Fruit fly (Drosophila melanogaster) whole organism, prepupa: Measurements from ENCODE around the gene ppk13.
A peak's percentile ranks its signal among the peaks of the same experiment; 100 is the strongest.

Source experiments
- Blimp-1 ChIP-seq: fragments of 200-800 bp; sonication (Bioruptor generic); optimal IDR thresholded peaks from 3 replicates; lab custom pipeline; 2017; ENCODE audit warnings: missing biosample characterization, missing genetic modification characterization, mild to moderate bottlenecking, moderate library complexity, missing genetic modification reagents
- CG10669 ChIP-seq: fragments of 200-800 bp; sonication (Bioruptor generic); optimal IDR thresholded peaks from 3 replicates; lab custom pipeline; 2018; ENCODE audit warnings: missing biosample characterization, mild to moderate bottlenecking, missing genetic modification characterization, moderate library complexity
- CG15336 ChIP-seq: fragments of 200-800 bp; sonication (Bioruptor generic); IDR thresholded peaks from 2 replicates; pipeline ENCODE4 v1.3.6; 2022; ENCODE audit warnings: missing biosample characterization, missing genetic modification characterization
- CG3032 ChIP-seq: fragments of 200-800 bp; optimal IDR thresholded peaks from 2 replicates; lab custom pipeline; 2019; ENCODE audit warnings: missing biosample characterization, mild to moderate bottlenecking, missing genetic modification characterization, moderate library complexity
- CG31627 ChIP-seq: fragments of 200-800 bp; sonication (Bioruptor generic); optimal IDR thresholded peaks from 3 replicates; lab custom pipeline; 2016; ENCODE audit warnings: missing biosample characterization, missing genetic modification characterization
- CG34406 ChIP-seq: fragments of 200-800 bp; sonication (Bioruptor generic); optimal IDR thresholded peaks from 3 replicates; lab custom pipeline; 2016; ENCODE audit warnings: missing biosample characterization, missing genetic modification characterization
- CG3919 ChIP-seq: fragments of 200-800 bp; sonication (Bioruptor generic); optimal IDR thresholded peaks from 3 replicates; lab custom pipeline; 2016; ENCODE audit warnings: missing biosample characterization, missing genetic modification characterization
- CG6276 ChIP-seq: fragments of 200-800 bp; sonication (Bioruptor generic); optimal IDR thresholded peaks from 2 replicates; lab custom pipeline; 2017; ENCODE audit warnings: missing biosample characterization, mild to moderate bottlenecking, missing genetic modification characterization
- CG6792 ChIP-seq: fragments of 200-800 bp; sonication (Bioruptor generic); optimal IDR thresholded peaks from 3 replicates; lab custom pipeline; 2016; ENCODE audit warnings: missing biosample characterization, missing genetic modification characterization
- CG6854 ChIP-seq: fragments of 200-800 bp; sonication (Bioruptor generic); optimal IDR thresholded peaks from 2 replicates; lab custom pipeline; 2017; ENCODE audit warnings: missing biosample characterization, mild to moderate bottlenecking, missing genetic modification characterization
- CG7368 ChIP-seq: fragments of 200-800 bp; sonication (Bioruptor generic); optimal IDR thresholded peaks from 3 replicates; lab custom pipeline; 2016; ENCODE audit warnings: missing biosample characterization, missing genetic modification characterization
- CG8119 ChIP-seq: fragments of 200-800 bp; sonication (Bioruptor generic); IDR thresholded peaks from 3 replicates; pipeline ENCODE4 v1.3.6; 2022; ENCODE audit warnings: missing biosample characterization, missing genetic modification characterization
- CG8319 ChIP-seq: fragments of 200-800 bp; sonication (Bioruptor generic); optimal IDR thresholded peaks from 3 replicates; lab custom pipeline; 2016; ENCODE audit warnings: missing biosample characterization, missing genetic modification characterization
- CG9139 ChIP-seq: fragments of 200-800 bp; sonication (Bioruptor generic); optimal IDR thresholded peaks from 3 replicates; lab custom pipeline; 2017; ENCODE audit warnings: missing biosample characterization, mild to moderate bottlenecking, missing genetic modification characterization
- Eip75B ChIP-seq: fragments of 200-800 bp; sonication (Bioruptor generic); optimal IDR thresholded peaks from 3 replicates; lab custom pipeline; 2016; ENCODE audit warnings: missing biosample characterization, missing genetic modification characterization
- Eip78C ChIP-seq: fragments of 200-800 bp; sonication (Bioruptor generic); peaks from one replicate; lab custom pipeline; 2016; ENCODE audit warnings: missing biosample characterization, missing genetic modification characterization
- Eip93F ChIP-seq: fragments of 200-800 bp; sonication (Bioruptor generic); optimal IDR thresholded peaks from 2 replicates; lab custom pipeline; 2016; ENCODE audit warnings: missing biosample characterization, mild to moderate bottlenecking, missing genetic modification characterization
- Ets21C ChIP-seq: fragments of 200-800 bp; sonication (Bioruptor generic); optimal IDR thresholded peaks from 3 replicates; lab custom pipeline; 2016; ENCODE audit warnings: missing biosample characterization, missing genetic modification characterization
- Hr38 ChIP-seq: sonication (Bioruptor generic); optimal IDR thresholded peaks from 2 replicates; lab custom pipeline; 2016; ENCODE audit warnings: missing biosample characterization, missing genetic modification characterization
- Hr39 ChIP-seq: fragments of 200-800 bp; sonication (Bioruptor generic); optimal IDR thresholded peaks from 2 replicates; lab custom pipeline; 2016; ENCODE audit warnings: missing biosample characterization, missing genetic modification characterization
- OdsH ChIP-seq: fragments of 200-800 bp; sonication (Bioruptor generic); optimal IDR thresholded peaks from 3 replicates; lab custom pipeline; 2016; ENCODE audit warnings: missing biosample characterization, missing genetic modification characterization
- Sox102F ChIP-seq: fragments of 200-800 bp; sonication (Bioruptor generic); optimal IDR thresholded peaks from 2 replicates; lab custom pipeline; 2016; ENCODE audit warnings: missing biosample characterization, mild to moderate bottlenecking, missing genetic modification characterization
- Sox15 ChIP-seq: fragments of 200-800 bp; sonication (Bioruptor generic); optimal IDR thresholded peaks from 3 replicates; lab custom pipeline; 2016; ENCODE audit warnings: missing biosample characterization, missing genetic modification characterization
- acj6 ChIP-seq: fragments of 200-800 bp; sonication (Bioruptor generic); optimal IDR thresholded peaks from 3 replicates; lab custom pipeline; 2016; ENCODE audit warnings: missing biosample characterization, missing genetic modification characterization
- cyc ChIP-seq: fragments of 200-800 bp; sonication (Bioruptor generic); optimal IDR thresholded peaks from 3 replicates; lab custom pipeline; 2016; ENCODE audit warnings: missing biosample characterization, missing genetic modification characterization
- dac ChIP-seq: fragments of 200-800 bp; sonication (Bioruptor generic); optimal IDR thresholded peaks from 2 replicates; lab custom pipeline; 2017; ENCODE audit warnings: missing biosample characterization, mild to moderate bottlenecking, missing genetic modification characterization
- dsx ChIP-seq: fragments of 200-800 bp; optimal IDR thresholded peaks from 3 replicates; lab custom pipeline; 2019; ENCODE audit warnings: missing biosample characterization, mild to moderate bottlenecking, missing genetic modification characterization, moderate library complexity; ENCODE audit not compliant: poor library complexity, severe bottlenecking
- esn ChIP-seq: fragments of 200-800 bp; sonication (Bioruptor generic); optimal IDR thresholded peaks from 2 replicates; lab custom pipeline; 2016; ENCODE audit warnings: missing biosample characterization, mild to moderate bottlenecking, missing genetic modification characterization, moderate library complexity
- lz ChIP-seq: fragments of 200-800 bp; sonication (Bioruptor generic); optimal IDR thresholded peaks from 3 replicates; lab custom pipeline; 2016; ENCODE audit warnings: missing biosample characterization, missing genetic modification characterization
- net ChIP-seq: fragments of 200-800 bp; sonication (Bioruptor generic); optimal IDR thresholded peaks from 3 replicates; lab custom pipeline; 2016; ENCODE audit warnings: missing biosample characterization, missing genetic modification characterization
- salr ChIP-seq, 2 experiments: fragments of 200-800 bp; sonication (Bioruptor generic); optimal IDR thresholded peaks; 3 replicates each; lab custom pipeline; 2016 to 2018; ENCODE audit warnings: missing biosample characterization in 2 of 2, missing genetic modification characterization in 2 of 2, mild to moderate bottlenecking in 1 of 2
- svp ChIP-seq: fragments of 200-800 bp; sonication (Bioruptor generic); peaks from one replicate; lab custom pipeline; 2016; ENCODE audit warnings: missing biosample characterization, missing genetic modification characterization
- vri ChIP-seq: fragments of 200-800 bp; sonication (Bioruptor generic); optimal IDR thresholded peaks from 3 replicates; lab custom pipeline; 2016; ENCODE audit warnings: missing biosample characterization, mild to moderate bottlenecking, missing genetic modification characterization

Gene ppk13

DNA sequence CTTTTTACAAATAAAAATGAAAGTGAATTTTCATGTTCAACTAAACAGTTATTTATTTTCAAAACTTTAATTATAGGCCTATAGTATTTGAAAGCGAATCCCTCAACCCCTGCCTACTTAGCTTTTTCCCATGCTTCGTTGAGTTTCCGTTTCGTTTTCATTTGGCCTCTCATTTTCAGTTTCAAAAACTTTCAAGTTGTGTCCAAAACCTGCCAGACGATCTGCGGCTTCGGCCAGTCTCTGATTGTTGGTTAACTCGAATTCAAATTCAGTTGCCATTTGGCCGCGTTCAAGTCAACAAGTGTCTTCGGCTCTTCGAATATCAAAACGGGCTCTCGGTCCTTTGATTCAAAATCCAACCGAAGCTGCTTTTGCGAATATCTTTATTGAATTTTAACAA lies 2.4 kb upstream of the ppk13 start, which contains the start of gene CG14397:
CG14397 (plus strand) TSS at position 270 of the 400 bp plus-strand sequence.
- TF ChIP-seq esn (GFP tag; lab: Kevin White, UChicago) (no peak), Blimp-1 (GFP tag; lab: Kevin White, UChicago) (peak; percentile 65)
- TF ChIP-seq, all 60 proteins: peak for 1

DNA sequence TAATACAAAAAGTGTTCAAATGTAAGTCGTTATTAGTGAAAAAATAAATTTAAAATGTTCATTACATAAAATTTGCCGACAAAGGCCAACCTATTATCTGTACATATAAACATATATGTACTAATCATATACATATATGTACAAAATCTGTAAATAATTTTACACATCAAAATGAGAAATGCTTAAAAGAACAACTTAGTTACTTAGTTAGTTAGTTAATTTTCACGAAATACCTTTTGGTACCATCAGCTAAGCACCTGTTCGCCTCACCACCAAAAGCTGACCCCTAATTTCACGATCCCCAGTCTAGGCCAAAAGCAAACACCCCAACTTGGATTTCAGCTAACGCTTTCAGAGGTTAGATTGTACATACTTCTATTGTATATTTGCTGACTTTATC lies 524 bp upstream of the ppk13 start, which contains the start of gene CG9259:
CG9259 (plus strand) TSS at position 301 of the 400 bp plus-strand sequence.
- no peak for TF ChIP-seq CG31627 (GFP tag; lab: Kevin White, UChicago)
- no peak for TF ChIP-seq Sox15
- no peak for TF ChIP-seq vri (GFP tag; lab: Kevin White, UChicago)
- no peak for TF ChIP-seq acj6 (GFP tag; lab: Kevin White, UChicago)
- no peak for TF ChIP-seq dsx (GFP tag; lab: Kevin White, UChicago)
- no peak for TF ChIP-seq CG10669
- no peak for TF ChIP-seq salr (GFP tag; optimal IDR thresholded peaks at IDR 0.05; lab: Kevin White, UChicago)
- no peak for TF ChIP-seq CG3032
- no peak for TF ChIP-seq svp (GFP tag; lab: Kevin White, UChicago)
- no peak for TF ChIP-seq OdsH
- TF ChIP-seq CG9139 = no peak
- no peak for TF ChIP-seq Ets21C (GFP tag; lab: Kevin White, UChicago)
- TF ChIP-seq CG15336 (GFP tag; lab: Robert Waterston, UW) = no peak
- TF ChIP-seq dac (GFP tag; lab: Kevin White, UChicago) = no peak
- TF ChIP-seq Eip75B (GFP tag; lab: Kevin White, UChicago) = no peak
- TF ChIP-seq Sox102F (GFP tag; lab: Kevin White, UChicago) = no peak
- no peak for TF ChIP-seq Eip78C (GFP tag; lab: Kevin White, UChicago)

DNA sequence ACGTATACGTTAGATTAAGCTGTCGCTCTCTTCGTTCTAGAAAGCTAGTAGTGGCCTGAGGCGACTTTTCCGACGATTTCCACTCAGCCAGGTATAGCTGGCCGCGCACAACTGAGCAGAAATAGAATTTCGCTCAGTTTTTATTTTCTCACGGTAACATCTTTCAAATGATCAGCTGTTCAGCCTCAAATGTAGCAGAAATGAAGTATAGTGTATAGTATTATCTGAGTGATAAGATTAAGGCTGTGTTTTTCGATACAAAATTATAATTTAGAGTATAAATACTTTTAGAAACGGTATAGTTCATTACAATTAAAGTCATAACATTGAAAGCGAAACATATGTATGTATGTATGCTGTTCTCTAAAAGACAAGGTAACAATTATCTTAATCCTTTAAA lies 2.1 kb downstream of the ppk13 start, which contains the start of gene CG33509:
CG33509 (minus strand) TSS at position 101 of the 400 bp plus-strand sequence.
- TF ChIP-seq lz (GFP tag; lab: Kevin White, UChicago) (no peak), CG8119 (GFP tag; lab: Robert Waterston, UW) (no peak), Eip78C (GFP tag; lab: Kevin White, UChicago) (no peak), CG8319 (GFP tag; lab: Kevin White, UChicago) (no peak), CG3919 (GFP tag; lab: Kevin White, UChicago) (no peak), CG6792 (GFP tag; lab: Kevin White, UChicago) (no peak), CG34406 (GFP tag; lab: Kevin White, UChicago) (no peak), CG6276 (GFP tag; lab: Kevin White, UChicago) (no peak), cyc (GFP tag; lab: Kevin White, UChicago) (no peak), CG6854 (no peak), Hr38 (GFP tag; lab: Kevin White, UChicago) (no peak), Hr39 (GFP tag; lab: Kevin White, UChicago) (no peak), net (GFP tag; lab: Kevin White, UChicago) (no peak), Ets21C (GFP tag; lab: Kevin White, UChicago) (no peak), CG7368 (no peak), Eip93F (no peak), CG10669 (no peak)

DNA sequence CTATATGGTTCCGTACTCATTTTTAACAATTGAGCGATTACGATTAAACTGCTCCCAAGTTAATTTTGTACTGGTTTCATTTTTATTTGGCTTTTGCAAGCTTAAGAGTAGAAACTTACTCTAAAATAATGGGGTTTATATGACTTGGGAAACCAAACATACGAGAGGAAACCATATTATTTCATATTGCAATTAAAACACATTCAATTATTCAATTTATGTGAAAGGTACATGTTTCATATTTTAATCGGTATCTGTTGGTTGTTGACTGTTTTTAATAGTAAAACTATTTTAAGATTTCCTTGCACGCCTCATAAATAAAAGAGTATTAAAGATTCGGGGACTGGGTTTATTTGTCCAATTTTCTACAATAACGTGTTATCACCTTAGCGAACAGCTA lies 4.3 kb downstream of the ppk13 start, which contains the start of gene CG33510:
CG33510 (minus strand) TSS at position 59 of the 400 bp plus-strand sequence.
- TF ChIP-seq lz (GFP tag; lab: Kevin White, UChicago) (no peak), Eip75B (GFP tag; lab: Kevin White, UChicago) (no peak)
